Worm (Caenorhabditis elegans) whole organism, L4/young adult: ENCODE results near the gene nhr-216.

ENCODE experiments used
- W03F9.2 ChIP-seq: fragments of 150-350 bp; optimal IDR thresholded peaks from 2 replicates; lab custom pipeline; 2014; ENCODE audit warnings: missing biosample characterization, missing genetic modification characterization
- dao-5 ChIP-seq: sonication (generic microtip); optimal IDR thresholded peaks from 2 replicates; lab custom pipeline; 2016; ENCODE audit warnings: missing genotype, missing genetic modification characterization, moderate library complexity, missing compliant biosample characterization
- him-1 ChIP-seq: sonication (generic microtip); optimal IDR thresholded peaks from 2 replicates; lab custom pipeline; 2016; ENCODE audit warnings: missing genotype, missing genetic modification reagents, missing genetic modification characterization, missing compliant biosample characterization

The nhr-216 gene

ce11 chrV:5358772-5359171 is at the start of gene nhr-216:
nhr-216 (minus strand) TSS chrV:5358872.
- TF ChIP-seq dao-5 (tag; lab: Kevin White, UChicago), result no peak
- no peak for TF ChIP-seq W03F9.2 (tag; lab: Kevin White, UChicago)
- TF ChIP-seq him-1, result no peak

DNA sequence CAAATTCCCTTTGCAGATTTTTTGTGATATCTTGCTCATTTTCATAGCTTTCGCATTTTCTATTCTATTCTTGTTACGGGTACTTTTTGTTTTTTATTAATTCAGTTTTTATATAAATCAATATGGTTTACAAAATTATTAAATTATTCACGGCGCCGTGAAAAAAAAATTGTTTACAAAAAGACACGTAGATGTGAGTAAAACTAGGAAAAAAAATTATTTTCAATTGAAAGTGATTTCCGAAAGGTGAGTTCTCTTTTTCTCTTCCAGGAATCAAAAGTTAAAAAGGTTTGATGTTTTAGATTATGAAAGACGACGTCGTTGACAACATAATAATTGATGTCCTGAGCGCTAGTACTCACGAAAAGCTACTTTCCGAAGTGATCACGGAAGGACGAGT is 49.6 kb upstream of the nhr-216 start, which contains the start of gene C25A6.1:
TSS of gene C25A6.1 (plus strand) at position 301 of the 400 bp plus-strand sequence.
- no peak for TF ChIP-seq W03F9.2 (tag; lab: Kevin White, UChicago)
- no peak for TF ChIP-seq dao-5 (tag; lab: Kevin White, UChicago)
- no peak for TF ChIP-seq him-1

ce11 chrV:5405053-5405452 is 46.4 kb upstream of the nhr-216 start, which contains the start of gene dmsr-7:
dmsr-7 (plus strand) TSS chrV:5405353.
- TF ChIP-seq dao-5 (tag; lab: Kevin White, UChicago) (no peak), W03F9.2 (tag; lab: Kevin White, UChicago) (no peak), him-1 (no peak)

DNA sequence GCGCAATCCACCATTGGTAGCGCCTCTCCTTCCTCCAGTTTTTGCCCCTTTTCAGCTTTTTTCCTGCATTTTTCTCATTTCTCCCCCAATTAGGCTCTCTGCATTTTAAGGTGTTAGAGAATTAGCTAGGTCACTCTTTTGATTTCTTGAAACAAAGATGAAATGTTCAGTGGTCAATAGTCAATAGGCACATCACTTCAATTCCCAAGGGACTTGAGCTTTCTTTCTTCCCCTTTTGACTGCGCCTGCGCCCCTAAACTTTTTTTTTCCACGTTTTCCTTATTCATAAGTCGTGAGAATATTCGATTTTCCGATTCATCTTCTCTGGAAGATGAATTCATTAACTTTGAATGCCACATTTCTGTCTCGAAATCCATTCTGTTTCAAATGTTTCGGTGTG is 45.3 kb upstream of the nhr-216 start:
- no peak for TF ChIP-seq W03F9.2 (tag; lab: Kevin White, UChicago)
- TF ChIP-seq dao-5 (tag; lab: Kevin White, UChicago), result no peak
- TF ChIP-seq him-1, result peak; percentile 13

DNA sequence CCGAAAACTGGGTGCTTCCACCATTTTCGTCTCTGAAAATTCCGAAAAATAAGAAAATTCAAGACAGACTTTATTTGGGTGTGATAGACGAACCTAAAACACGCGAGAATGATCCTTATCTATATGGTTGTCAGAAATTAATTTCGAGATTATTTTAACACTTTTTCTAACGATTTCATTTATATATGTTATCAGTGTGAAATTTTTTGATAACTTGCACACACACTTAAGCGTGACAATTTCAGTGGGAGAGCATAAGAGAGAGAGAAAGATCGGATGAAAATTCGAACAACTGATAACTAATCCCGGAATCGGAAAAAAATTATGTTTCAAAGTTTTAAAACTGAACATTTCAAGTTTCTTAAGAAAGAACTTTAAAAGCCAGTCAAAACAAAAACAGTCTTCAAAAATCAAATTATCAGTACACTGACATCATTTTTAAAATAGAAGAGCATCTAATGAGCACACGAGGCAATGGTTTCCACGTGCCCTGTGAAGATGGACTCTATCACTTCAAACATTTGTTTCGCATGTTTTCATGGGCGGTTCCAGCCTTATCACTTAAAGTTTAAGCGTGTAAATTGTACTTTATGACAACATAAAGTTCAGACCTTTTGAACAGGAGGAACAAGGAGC is 34.4 kb upstream of the nhr-216 start, which contains the start of gene C35A11.4:
TSS of gene C35A11.4 (minus strand) at position 156 of the 636 bp plus-strand sequence.
- TF ChIP-seq W03F9.2 (tag; lab: Kevin White, UChicago) (no peak), dao-5 (tag; lab: Kevin White, UChicago) (no peak), him-1 (no peak)

- TF ChIP-seq him-1, result no peak
Measured at ce11 chrV:5385914-5386493, 27.3 kb upstream of the nhr-216 start, which contains the start of gene C35A11.2. C35A11.2 (plus strand) TSS chrV:5386299.

DNA sequence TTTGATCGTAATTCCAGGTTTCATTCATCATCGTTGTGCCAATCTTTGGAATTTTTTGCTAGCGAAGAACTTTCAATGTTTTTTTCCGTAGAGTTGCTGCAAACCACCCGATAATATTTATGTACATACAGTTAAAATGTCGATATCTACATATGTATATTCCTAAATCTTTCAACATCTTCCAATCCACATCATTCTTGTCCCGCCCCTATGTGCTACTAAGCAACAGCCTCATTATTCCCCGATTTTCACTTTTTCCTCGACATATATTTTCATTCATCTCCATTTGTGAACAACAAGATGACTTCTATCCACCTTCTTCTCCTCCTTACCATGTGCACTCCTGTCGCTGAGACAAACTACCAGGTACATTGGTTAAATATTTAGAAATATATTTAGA is 13.4 kb upstream of the nhr-216 start, which contains the start of gene C35A11.3:
TSS of gene C35A11.3 (plus strand) at position 301 of the 400 bp plus-strand sequence.
- TF ChIP-seq him-1, result no peak

ce11 chrV:5368792-5369191 is 10.1 kb upstream of the nhr-216 start, which contains the start of gene T09D3.9:
T09D3.9 (minus strand) TSS chrV:5368892.
- TF ChIP-seq dao-5 (tag; lab: Kevin White, UChicago) (no peak), him-1 (no peak), W03F9.2 (tag; lab: Kevin White, UChicago) (no peak)

- TF ChIP-seq W03F9.2 (tag; lab: Kevin White, UChicago), result no peak
- TF ChIP-seq dao-5 (tag; lab: Kevin White, UChicago), result no peak
- no peak for TF ChIP-seq him-1
Measured at ce11 chrV:5364863-5365262, 6.2 kb upstream of the nhr-216 start, which contains the start of gene T09D3.8. T09D3.8 (plus strand) TSS chrV:5365163.

DNA sequence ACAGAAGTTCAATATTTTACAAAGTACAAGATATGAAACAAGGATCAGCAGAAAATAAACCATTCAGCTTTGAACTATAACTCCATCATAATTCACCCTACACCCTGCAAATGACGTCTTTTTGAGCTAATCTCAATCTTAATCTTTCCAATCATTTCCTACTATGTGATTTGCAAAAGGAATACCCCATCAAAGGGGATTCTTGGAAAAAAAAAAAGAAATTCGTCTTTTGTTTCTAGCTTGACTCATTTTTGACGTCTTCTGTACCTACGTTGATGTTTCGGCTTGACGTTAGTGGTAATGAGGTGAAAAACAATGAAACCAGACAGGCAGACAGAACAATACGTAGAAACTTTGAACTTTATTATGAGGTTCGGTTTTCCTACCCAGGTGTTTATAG is 3.5 kb upstream of the nhr-216 start:
- TF ChIP-seq W03F9.2 (tag; lab: Kevin White, UChicago) (no peak), dao-5 (tag; lab: Kevin White, UChicago) (no peak), him-1 (no peak)

- TF ChIP-seq him-1 (no peak), W03F9.2 (tag; lab: Kevin White, UChicago) (no peak), dao-5 (tag; lab: Kevin White, UChicago) (no peak)
Measured at ce11 chrV:5351483-5351882, 7.2 kb downstream of the nhr-216 start, which contains the start of gene srd-9. srd-9 (plus strand) TSS chrV:5351783.

- no peak for TF ChIP-seq him-1
- TF ChIP-seq W03F9.2 (tag; lab: Kevin White, UChicago), result no peak
- TF ChIP-seq dao-5 (tag; lab: Kevin White, UChicago), result no peak
Measured at ce11 chrV:5349471-5349870, 9.2 kb downstream of the nhr-216 start, which contains the start of gene T09D3.3. T09D3.3 (minus strand) TSS chrV:5349571.

ce11 chrV:5345419-5345818 is 13.3 kb downstream of the nhr-216 start, which contains the start of gene srg-25:
srg-25 (minus strand) TSS chrV:5345519.
- TF ChIP-seq W03F9.2 (tag; lab: Kevin White, UChicago) (no peak), him-1 (no peak), dao-5 (tag; lab: Kevin White, UChicago) (no peak)

DNA sequence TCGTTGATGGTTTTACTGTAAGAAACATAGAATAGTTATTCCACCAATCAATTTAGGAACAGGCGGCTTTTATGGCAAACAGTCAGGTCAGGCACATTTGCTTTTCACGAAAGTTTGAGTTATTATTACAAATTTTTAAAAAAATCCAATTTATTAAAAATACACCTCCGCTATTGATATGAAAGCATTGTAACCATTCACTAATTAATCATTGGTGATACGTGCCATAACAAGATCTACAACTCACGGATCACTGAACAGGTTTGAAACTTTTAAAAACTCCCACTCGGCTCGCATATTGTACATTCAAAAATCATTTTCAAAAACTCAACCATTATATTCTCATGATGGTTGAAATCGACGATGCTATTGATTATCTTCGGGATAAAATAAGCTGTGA is 19.2 kb downstream of the nhr-216 start, which contains the start of gene srg-27:
TSS of gene srg-27 (plus strand) at position 301 of the 400 bp plus-strand sequence.
- TF ChIP-seq W03F9.2 (tag; lab: Kevin White, UChicago) (no peak), dao-5 (tag; lab: Kevin White, UChicago) (no peak), him-1 (no peak)
